Worm (Caenorhabditis elegans) whole organism, L3 larva: ENCODE results near the gene ilcr-1.

Experiments used
- ZK546.5 ChIP-seq: sonication (generic microtip); optimal IDR thresholded peaks from 2 replicates; lab custom pipeline; 2017; ENCODE audit warnings: missing biosample characterization, missing genetic modification characterization
- aly-2 ChIP-seq: fragments of 150-350 bp; optimal IDR thresholded peaks from 2 replicates; lab custom pipeline; 2014; ENCODE audit warnings: missing biosample characterization, missing genetic modification characterization
- ama-1 ChIP-seq: fragments of 150-350 bp; optimal IDR thresholded peaks from 2 replicates; lab custom pipeline; 2018
- ceh-16 ChIP-seq: sonication (generic microtip); optimal IDR thresholded peaks from 2 replicates; lab custom pipeline; 2017; ENCODE audit warnings: missing biosample characterization, missing genetic modification characterization
- ceh-82 ChIP-seq: fragments of 150-350 bp; optimal IDR thresholded peaks from 2 replicates; lab custom pipeline; 2014; ENCODE audit warnings: missing biosample characterization, missing genetic modification characterization
- ceh-9 ChIP-seq: sonication (generic microtip); optimal IDR thresholded peaks from 2 replicates; lab custom pipeline; 2018; ENCODE audit warnings: missing biosample characterization, missing genetic modification characterization
- egl-27 ChIP-seq: sonication (generic microtip); optimal IDR thresholded peaks from 4 replicates; lab custom pipeline; 2017; ENCODE audit warnings: missing biosample characterization, missing genetic modification reagents, missing genetic modification characterization
- egl-5 ChIP-seq: fragments of 150-350 bp; optimal IDR thresholded peaks from 2 replicates; lab custom pipeline; 2017; ENCODE audit warnings: missing biosample characterization, missing genetic modification reagents, missing genetic modification characterization, inconsistent platforms
- eor-1 ChIP-seq, 2 experiments: fragments of 150-350 bp; optimal IDR thresholded peaks; 2 replicates each; lab custom pipeline; 2014 to 2018; ENCODE audit warnings: missing biosample characterization in 2 of 2, missing genetic modification characterization in 2 of 2
- fkh-2 ChIP-seq: fragments of 150-350 bp; optimal IDR thresholded peaks from 2 replicates; lab custom pipeline; 2014; ENCODE audit warnings: missing biosample characterization, missing genetic modification reagents, missing genetic modification characterization
- fos-1 ChIP-seq: fragments of 150-350 bp; optimal IDR thresholded peaks from 2 replicates; lab custom pipeline; 2014; ENCODE audit warnings: missing biosample characterization, missing genetic modification characterization
- hmg-11 ChIP-seq: sonication (generic microtip); optimal IDR thresholded peaks from 2 replicates; lab custom pipeline; 2016; ENCODE audit warnings: missing genetic modification characterization, missing compliant biosample characterization
- lsy-12 ChIP-seq: sonication (generic microtip); optimal IDR thresholded peaks from 2 replicates; lab custom pipeline; 2016; ENCODE audit warnings: mild to moderate bottlenecking, missing genetic modification characterization, missing compliant biosample characterization
- nfya-1 ChIP-seq: sonication (generic microtip); optimal IDR thresholded peaks from 2 replicates; lab custom pipeline; 2017; ENCODE audit warnings: missing genetic modification characterization, mild to moderate bottlenecking, missing compliant biosample characterization, antibody characterized with exemption, moderate library complexity; ENCODE audit not compliant: insufficient read depth
- nhr-11 ChIP-seq: fragments of 150-350 bp; optimal IDR thresholded peaks from 2 replicates; lab custom pipeline; 2014; ENCODE audit warnings: missing biosample characterization, missing genetic modification characterization
- nhr-12 ChIP-seq: fragments of 150-350 bp; optimal IDR thresholded peaks from 2 replicates; lab custom pipeline; 2014; ENCODE audit warnings: missing biosample characterization, missing genetic modification characterization
- nhr-23 ChIP-seq: fragments of 150-350 bp; optimal IDR thresholded peaks from 2 replicates; lab custom pipeline; 2014; ENCODE audit warnings: missing biosample characterization, missing genetic modification reagents, missing genetic modification characterization
- nhr-25 ChIP-seq: sonication (generic microtip); optimal IDR thresholded peaks from 2 replicates; lab custom pipeline; 2017; ENCODE audit warnings: missing biosample characterization, missing genetic modification characterization
- nhr-28 ChIP-seq: fragments of 150-350 bp; optimal IDR thresholded peaks from 2 replicates; lab custom pipeline; 2014; ENCODE audit warnings: missing biosample characterization, missing genetic modification characterization
- nhr-43 ChIP-seq: sonication (generic microtip); optimal IDR thresholded peaks from 2 replicates; lab custom pipeline; 2016; ENCODE audit warnings: mild to moderate bottlenecking, missing genetic modification characterization, missing compliant biosample characterization; ENCODE audit not compliant: poor library complexity, severe bottlenecking
- nhr-77 ChIP-seq: fragments of 150-350 bp; optimal IDR thresholded peaks from 2 replicates; lab custom pipeline; 2014; ENCODE audit warnings: missing biosample characterization, missing genetic modification characterization
- pha-4 ChIP-seq: fragments of 150-350 bp; optimal IDR thresholded peaks from 2 replicates; lab custom pipeline; 2014; ENCODE audit warnings: missing biosample characterization, missing genetic modification reagents, missing genetic modification characterization
- pqm-1 ChIP-seq: fragments of 150-350 bp; optimal IDR thresholded peaks from 2 replicates; lab custom pipeline; 2017; ENCODE audit warnings: missing biosample characterization, missing genetic modification characterization, inconsistent platforms
- sea-2 ChIP-seq: fragments of 150-350 bp; sonication (generic microtip); optimal IDR thresholded peaks from 4 replicates; lab custom pipeline; 2014; ENCODE audit warnings: missing biosample characterization, missing genetic modification reagents, missing genetic modification characterization
- skn-1 ChIP-seq: fragments of 150-350 bp; optimal IDR thresholded peaks from 2 replicates; lab custom pipeline; 2014; ENCODE audit warnings: missing biosample characterization, missing genetic modification characterization
- snpc-4 ChIP-seq: fragments of 150-350 bp; optimal IDR thresholded peaks from 2 replicates; lab custom pipeline; 2014; ENCODE audit warnings: missing biosample characterization, missing genetic modification characterization
- tbx-2 ChIP-seq: sonication (generic microtip); optimal IDR thresholded peaks from 2 replicates; lab custom pipeline; 2016; ENCODE audit warnings: mild to moderate bottlenecking, missing genetic modification characterization, missing compliant biosample characterization
- unc-39 ChIP-seq: sonication (generic microtip); optimal IDR thresholded peaks from 4 replicates; lab custom pipeline; 2017; ENCODE audit warnings: missing biosample characterization, missing genetic modification characterization
- unc-62 ChIP-seq: fragments of 150-350 bp; sonication (generic microtip); optimal IDR thresholded peaks from 4 replicates; lab custom pipeline; 2014; ENCODE audit warnings: missing biosample characterization, missing genetic modification reagents, missing genetic modification characterization
- zag-1 ChIP-seq: fragments of 150-350 bp; optimal IDR thresholded peaks from 2 replicates; lab custom pipeline; 2014; ENCODE audit warnings: missing biosample characterization, missing genetic modification characterization
- ztf-11 ChIP-seq: fragments of 150-350 bp; optimal IDR thresholded peaks from 2 replicates; lab custom pipeline; 2014; ENCODE audit warnings: missing biosample characterization, missing genetic modification characterization
- ztf-4 ChIP-seq: fragments of 150-350 bp; optimal IDR thresholded peaks from 2 replicates; lab custom pipeline; 2014; ENCODE audit warnings: missing biosample characterization, missing genetic modification characterization

The ilcr-1 gene

ce11 chrIV:14238976-14239375, 37.3 kb upstream of the ilcr-1 start, which contains the start of gene Y64G10A.1:
Y64G10A.1 (minus strand) TSS chrIV:14239076.
- TF ChIP-seq tbx-2 (tag; lab: Kevin White, UChicago): no peak
- TF ChIP-seq ZK546.5 (tag; lab: Kevin White, UChicago): no peak
- no peak for TF ChIP-seq ama-1 (lab: Kevin White, UChicago)
- TF ChIP-seq snpc-4 (tag; lab: Kevin White, UChicago): no peak
- no peak for TF ChIP-seq nhr-28 (tag; lab: Kevin White, UChicago)
- no peak for TF ChIP-seq ztf-11 (tag; lab: Kevin White, UChicago)

- no peak for TF ChIP-seq aly-2 (tag; lab: Kevin White, UChicago)
Observed at ce11 chrIV:14241382-14242122, 34.7 kb upstream of the ilcr-1 start, which contains the start of gene Y64G10A.10. Y64G10A.10 (minus strand) TSS chrIV:14241432.

- TF ChIP-seq eor-1 (tag; optimal IDR thresholded peaks at IDR 0.05; lab: Kevin White, UChicago) (no peak), pha-4 (tag; lab: Kevin White, UChicago) (no peak), nhr-43 (tag; lab: Kevin White, UChicago) (no peak), ceh-16 (tag; lab: Kevin White, UChicago) (no peak), nfya-1 (tag; lab: Kevin White, UChicago) (no peak), nhr-11 (tag; lab: Kevin White, UChicago) (no peak)
Observed at ce11 chrIV:14244357-14244756, 31.9 kb upstream of the ilcr-1 start, which contains the start of gene Y64G10A.2. Y64G10A.2 (minus strand) TSS chrIV:14244457.

- TF ChIP-seq skn-1 (tag; lab: Kevin White, UChicago) (no peak), nfya-1 (tag; lab: Kevin White, UChicago) (peak; percentile 92), snpc-4 (tag; lab: Kevin White, UChicago) (no peak)
Observed at ce11 chrIV:14249447-14249846, 26.8 kb upstream of the ilcr-1 start.

- no peak for TF ChIP-seq nhr-43 (tag; lab: Kevin White, UChicago)
- no peak for TF ChIP-seq pqm-1 (tag; lab: Kevin White, UChicago)
- no peak for TF ChIP-seq egl-27 (tag; lab: Kevin White, UChicago)
Observed at ce11 chrIV:14250113-14250512, 26.1 kb upstream of the ilcr-1 start, which contains the start of gene srab-24. srab-24 (minus strand) TSS chrIV:14250213.

- TF ChIP-seq zag-1 (no peak), ceh-16 (tag; lab: Kevin White, UChicago) (no peak), fkh-2 (no peak), ZK546.5 (tag; lab: Kevin White, UChicago) (no peak), egl-5 (tag; lab: Kevin White, UChicago) (no peak), nhr-25 (tag; lab: Kevin White, UChicago) (no peak), fos-1 (tag; lab: Kevin White, UChicago) (no peak), pha-4 (tag; lab: Kevin White, UChicago) (no peak), lsy-12 (tag; lab: Kevin White, UChicago) (no peak), hmg-11 (tag; lab: Kevin White, UChicago) (no peak), nhr-77 (tag; lab: Kevin White, UChicago) (no peak), unc-62 (GFP tag; lab: Kevin White, UChicago) (no peak)
Observed at ce11 chrIV:14255605-14256004, 20.7 kb upstream of the ilcr-1 start.

- TF ChIP-seq nhr-25 (tag; lab: Kevin White, UChicago) (no peak), nhr-12 (no peak), fos-1 (tag; lab: Kevin White, UChicago) (no peak), sea-2 (GFP tag; lab: Kevin White, UChicago) (no peak), aly-2 (tag; lab: Kevin White, UChicago) (no peak), ceh-82 (tag; lab: Kevin White, UChicago) (no peak), zag-1 (no peak), nhr-28 (tag; lab: Kevin White, UChicago) (no peak), ztf-11 (tag; lab: Kevin White, UChicago) (no peak), pha-4 (tag; lab: Kevin White, UChicago) (no peak), ztf-4 (no peak), unc-39 (tag; lab: Kevin White, UChicago) (no peak), ceh-9 (tag; lab: Kevin White, UChicago) (no peak), snpc-4 (tag; lab: Kevin White, UChicago) (no peak), nhr-23 (tag; lab: Kevin White, UChicago) (no peak)
Observed at ce11 chrIV:14257528-14257927, 18.7 kb upstream of the ilcr-1 start.
